Worm (Caenorhabditis elegans): ENCODE results near the gene C03B1.9.

Gene C03B1.9

ce11 chrX:6296402-6296844 lies 50.5 kb downstream of the C03B1.9 start:
- TF ChIP-seq ets-5 (GFP tag; IDR thresholded peaks at IDR 0.05) (no peak), aha-1 (tag; optimal IDR thresholded peaks at IDR 0.05) (peak; percentile 53), lsy-2 (tag; optimal IDR thresholded peaks at IDR 0.05) (peak; percentile 94 to 95), elt-2 (tag; optimal IDR thresholded peaks at IDR 0.05) (peak; percentile 96), nhr-77 (tag; optimal IDR thresholded peaks at IDR 0.05) (peak; percentile 99), ama-1 (optimal IDR thresholded peaks at IDR 0.05) (peak; percentile 60), ceh-82 (tag; optimal IDR thresholded peaks at IDR 0.05) (peak; percentile 98 to 100 (median 99)), tbx-2 (tag; optimal IDR thresholded peaks at IDR 0.05) (peak; percentile 99), unc-86 (tag; optimal IDR thresholded peaks at IDR 0.05) (peak; percentile 98), F16B12.6 (tag; optimal IDR thresholded peaks at IDR 0.05) (peak; percentile 61), ceh-90 (tag; optimal IDR thresholded peaks at IDR 0.05) (peak; percentile 55), fkh-4 (tag; optimal IDR thresholded peaks at IDR 0.05; ENCODE audit: borderline replicate concordance) (peak; percentile 92), nhr-71 (tag; optimal IDR thresholded peaks at IDR 0.05) (peak; percentile 99), dsc-1 (tag; optimal IDR thresholded peaks at IDR 0.05) (peak; percentile 100), pax-3 (tag; optimal IDR thresholded peaks at IDR 0.05) (peak; percentile 96), sptf-1 (tag; optimal IDR thresholded peaks at IDR 0.05) (no peak), ces-1 (GFP tag; optimal IDR thresholded peaks at IDR 0.05) (peak; percentile 96), lin-14 (GFP tag; optimal IDR thresholded peaks at IDR 0.05) (peak; percentile 98), mdl-1 (tag; optimal IDR thresholded peaks at IDR 0.05) (peak; percentile 64 to 96), unc-30 (tag; optimal IDR thresholded peaks at IDR 0.05) (peak; percentile 96), alr-1 (tag; optimal IDR thresholded peaks at IDR 0.05; ENCODE audit: borderline replicate concordance) (no peak), tlp-1 (tag; optimal IDR thresholded peaks at IDR 0.05) (peak; percentile 33), jun-1 (tag; optimal IDR thresholded peaks at IDR 0.05) (peak; percentile 100), xbp-1 (tag; optimal IDR thresholded peaks at IDR 0.05) (peak; percentile 99), pqm-1 (tag; optimal IDR thresholded peaks at IDR 0.05) (peak; percentile 98), blmp-1 (tag; optimal IDR thresholded peaks at IDR 0.05) (peak; percentile 54), nhr-90 (tag; optimal IDR thresholded peaks at IDR 0.05; ENCODE audit: poor library complexity) (peak; percentile 100), dpl-1 (GFP tag; optimal IDR thresholded peaks at IDR 0.05) (peak; percentile 54 to 71 (median 55)), zag-1 (tag; optimal IDR thresholded peaks at IDR 0.05) (peak; percentile 66), mef-2 (tag; optimal IDR thresholded peaks at IDR 0.05) (peak; percentile 90), fkh-8 (tag; optimal IDR thresholded peaks at IDR 0.05) (peak; percentile 99), mep-1 (tag; optimal IDR thresholded peaks at IDR 0.05) (peak; percentile 99), sox-4 (tag; optimal IDR thresholded peaks at IDR 0.05) (peak; percentile 99), snu-23 (GFP tag; optimal IDR thresholded peaks at IDR 0.05) (peak; percentile 100), Y116A8C.19 (tag; optimal IDR thresholded peaks at IDR 0.05; ENCODE audit: borderline replicate concordance) (no peak), hlh-4 (tag; optimal IDR thresholded peaks at IDR 0.05) (peak; percentile 68), nhr-11 (tag; optimal IDR thresholded peaks at IDR 0.05) (peak; percentile 99), ztf-11 (tag; optimal IDR thresholded peaks at IDR 0.05) (peak; percentile 84 to 98), nhr-20 (tag; optimal IDR thresholded peaks at IDR 0.05) (peak; percentile 99), mab-9 (GFP tag; IDR thresholded peaks at IDR 0.05) (peak; percentile 98), nhr-76 (tag; optimal IDR thresholded peaks at IDR 0.05) (peak; percentile 97), C16A3.4 (tag; optimal IDR thresholded peaks at IDR 0.05) (peak; percentile 99), fos-1 (tag; optimal IDR thresholded peaks at IDR 0.05) (peak; percentile 99), nhr-237 (tag; optimal IDR thresholded peaks at IDR 0.05) (peak; percentile 98), nhr-28 (tag; optimal IDR thresholded peaks at IDR 0.05) (peak; percentile 62), vab-15 (tag; optimal IDR thresholded peaks at IDR 0.05) (peak; percentile 81), nhr-12 (tag; optimal IDR thresholded peaks at IDR 0.05) (peak; percentile 85), C34B4.2 (tag; optimal IDR thresholded peaks at IDR 0.05) (no peak), efl-3 (GFP tag; optimal IDR thresholded peaks at IDR 0.05) (peak; percentile 97), lin-39 (tag; optimal IDR thresholded peaks at IDR 0.05) (peak; percentile 99), nhr-85 (tag) (peak; percentile 99), pag-3 (tag; optimal IDR thresholded peaks at IDR 0.05; ENCODE audit: borderline replicate concordance, insufficient read depth) (no peak), efl-1 (optimal IDR thresholded peaks at IDR 0.05) (peak; percentile 83 to 91), efl-1 (GFP tag; optimal IDR thresholded peaks at IDR 0.05 in 1 of 2) (peak; percentile 71 to 96)
